Worm (Caenorhabditis elegans): ENCODE data around the gene npp-21.

ce11 chrII:7643214-7643613, 43.8 kb downstream of the npp-21 start:
- TF ChIP-seq ceh-82 (tag; optimal IDR thresholded peaks at IDR 0.05) = no peak
- no peak for TF ChIP-seq mes-2 (tag; optimal IDR thresholded peaks at IDR 0.05; ENCODE audit: poor library complexity, severe bottlenecking)
- no peak for TF ChIP-seq dve-1 (tag; optimal IDR thresholded peaks at IDR 0.05; ENCODE audit: insufficient read depth)
- no peak for TF ChIP-seq nhr-48 (tag; optimal IDR thresholded peaks at IDR 0.05)
